Worm (Caenorhabditis elegans): ENCODE data around the gene cdk-1.

- TF ChIP-seq W03F9.2 (tag; optimal IDR thresholded peaks at IDR 0.05), result no peak
- no peak for TF ChIP-seq him-1 (tag; optimal IDR thresholded peaks at IDR 0.05)
- TF ChIP-seq dao-5 (tag; optimal IDR thresholded peaks at IDR 0.05), result no peak
Measured at ce11 chrIII:9743239-9743638, 4.0 kb upstream of the cdk-1 start, which contains the start of gene T05G5.1.
